Worm (Caenorhabditis elegans): ENCODE data around the gene C33H5.2.

DNA sequence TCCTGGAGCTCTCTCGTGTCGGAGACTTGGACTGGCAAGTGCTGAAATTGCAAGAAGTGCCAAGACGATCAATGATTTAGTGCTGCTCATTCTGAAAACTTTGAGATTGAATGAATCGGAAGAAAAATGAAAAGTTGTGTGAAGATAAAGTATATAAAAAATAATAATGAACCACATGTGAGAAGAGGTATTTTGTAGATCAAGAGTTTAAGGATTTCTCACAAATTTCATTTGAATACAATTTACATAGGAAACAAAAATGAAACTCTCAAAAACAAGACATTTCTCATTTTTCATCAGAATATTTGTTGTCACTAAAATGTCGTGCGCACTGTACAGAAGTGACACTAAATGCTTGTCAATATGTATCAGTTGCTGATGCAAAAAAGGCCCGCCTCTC, 17.7 kb downstream of the C33H5.2 start, which contains the start of gene T14A8.2:
- TF ChIP-seq elt-3 (tag; optimal IDR thresholded peaks at IDR 0.05) (no peak), lin-11 (tag; optimal IDR thresholded peaks at IDR 0.05) (no peak), mdl-1 (tag; optimal IDR thresholded peaks at IDR 0.05) (no peak), crh-2 (tag; optimal IDR thresholded peaks at IDR 0.05) (no peak), C34F6.9 (tag; optimal IDR thresholded peaks at IDR 0.05) (no peak), nhr-237 (tag; optimal IDR thresholded peaks at IDR 0.05) (no peak), nhr-6 (tag; optimal IDR thresholded peaks at IDR 0.05) (no peak), aly-2 (tag; optimal IDR thresholded peaks at IDR 0.05) (no peak)

Measured in whole organism, L2 larva.